Fruit fly (Drosophila melanogaster) whole organism, adult: ENCODE measurements around the gene CG1764.
A peak's percentile ranks its signal among the peaks of the same experiment; 100 is the strongest.

ENCODE experiments used
- CG11617 ChIP-seq: fragments of 200-800 bp; sonication (Bioruptor generic); optimal IDR thresholded peaks from 2 replicates; lab custom pipeline; 2017; ENCODE audit warnings: mild to moderate bottlenecking, missing biosample characterization, missing genetic modification reagents, missing genetic modification characterization
- CG12768 ChIP-seq: fragments of 200-800 bp; sonication (Bioruptor generic); optimal IDR thresholded peaks from 2 replicates; lab custom pipeline; 2017; ENCODE audit warnings: missing biosample characterization, missing genetic modification characterization, mild to moderate bottlenecking, moderate library complexity, missing genetic modification reagents
- CG14711 ChIP-seq: fragments of 200-800 bp; sonication (Bioruptor generic); optimal IDR thresholded peaks from 2 replicates; lab custom pipeline; 2018; ENCODE audit warnings: missing biosample characterization, mild to moderate bottlenecking, missing genetic modification characterization, moderate library complexity
- CG1620 ChIP-seq: fragments of 200-800 bp; sonication (Bioruptor generic); optimal IDR thresholded peaks from 2 replicates; lab custom pipeline; 2016; ENCODE audit warnings: missing biosample characterization, missing genetic modification characterization
- CG33017 ChIP-seq: fragments of 200-800 bp; sonication (Bioruptor generic); optimal IDR thresholded peaks from 2 replicates; lab custom pipeline; 2018; ENCODE audit warnings: missing biosample characterization, mild to moderate bottlenecking, missing genetic modification characterization, moderate library complexity
- CG5204 ChIP-seq: fragments of 200-800 bp; sonication (Bioruptor generic); optimal IDR thresholded peaks from 2 replicates; lab custom pipeline; 2016; ENCODE audit warnings: missing biosample characterization, missing genetic modification characterization
- CG7045 ChIP-seq: fragments of 200-800 bp; sonication (Bioruptor generic); optimal IDR thresholded peaks from 2 replicates; lab custom pipeline; 2017; ENCODE audit warnings: missing biosample characterization, mild to moderate bottlenecking, missing genetic modification characterization
- CG7101 ChIP-seq: fragments of 200-800 bp; sonication (Bioruptor generic); optimal IDR thresholded peaks from 2 replicates; lab custom pipeline; 2018; ENCODE audit warnings: missing biosample characterization, mild to moderate bottlenecking, missing genetic modification characterization, moderate library complexity
- Clk ChIP-seq: fragments of 200-800 bp; sonication (Bioruptor generic); optimal IDR thresholded peaks from 2 replicates; lab custom pipeline; 2017; ENCODE audit warnings: missing biosample characterization, missing genetic modification characterization
- Crg-1 ChIP-seq: fragments of 200-800 bp; sonication (Bioruptor generic); optimal IDR thresholded peaks from 2 replicates; lab custom pipeline; 2016; ENCODE audit warnings: missing biosample characterization, missing genetic modification characterization
- Hr96 ChIP-seq: fragments of 200-800 bp; sonication (Bioruptor generic); optimal IDR thresholded peaks from 2 replicates; lab custom pipeline; 2016; ENCODE audit warnings: missing biosample characterization, missing genetic modification characterization
- Mnt ChIP-seq: fragments of 200-800 bp; sonication (Bioruptor generic); optimal IDR thresholded peaks from 2 replicates; lab custom pipeline; 2016; ENCODE audit warnings: missing biosample characterization, mild to moderate bottlenecking, missing genetic modification characterization
- bab1 ChIP-seq: fragments of 200-800 bp; sonication (Bioruptor generic); optimal IDR thresholded peaks from 3 replicates; lab custom pipeline; 2019; ENCODE audit warnings: missing biosample characterization, mild to moderate bottlenecking, missing genetic modification characterization, moderate library complexity
- cic ChIP-seq: fragments of 200-800 bp; sonication (Bioruptor generic); optimal IDR thresholded peaks from 2 replicates; lab custom pipeline; 2017; ENCODE audit warnings: missing biosample characterization, mild to moderate bottlenecking, missing genetic modification characterization, moderate library complexity
- cnc ChIP-seq, 2 experiments: fragments of >200 bp; optimal IDR thresholded peaks; 2 replicates each; lab custom pipeline; 2017
- kay ChIP-seq: fragments of 200-800 bp; sonication (Bioruptor generic); peaks from one replicate; lab custom pipeline; 2016; ENCODE audit warnings: missing biosample characterization, missing genetic modification characterization, borderline replicate concordance
- ovo ChIP-seq: fragments of 200-800 bp; sonication (Bioruptor generic); optimal IDR thresholded peaks from 2 replicates; lab custom pipeline; 2016; ENCODE audit warnings: missing biosample characterization, missing genetic modification characterization
- pad ChIP-seq: fragments of 200-800 bp; sonication (Bioruptor generic); optimal IDR thresholded peaks from 3 replicates; lab custom pipeline; 2017; ENCODE audit warnings: missing biosample characterization, missing genetic modification characterization, mild to moderate bottlenecking, moderate library complexity, missing genetic modification reagents
- tj ChIP-seq: fragments of 200-800 bp; sonication (Bioruptor generic); optimal IDR thresholded peaks from 3 replicates; lab custom pipeline; 2017; ENCODE audit warnings: missing biosample characterization, mild to moderate bottlenecking, missing genetic modification characterization, moderate library complexity
- toe ChIP-seq: fragments of 200-800 bp; sonication (Bioruptor generic); optimal IDR thresholded peaks from 2 replicates; lab custom pipeline; 2016; ENCODE audit warnings: missing biosample characterization, missing genetic modification characterization

The CG1764 gene

dm6 chrX:13273417-13273816, 28.8 kb downstream of the CG1764 start:
- TF ChIP-seq Clk (GFP tag; lab: Kevin White, UChicago) (no peak), pad (GFP tag; lab: Kevin White, UChicago) (no peak), CG5204 (GFP tag; lab: Kevin White, UChicago) (no peak), CG11617 (GFP tag; lab: Kevin White, UChicago) (no peak)

- TF ChIP-seq Hr96 (GFP tag; lab: Kevin White, UChicago) (no peak), kay (GFP tag; lab: Kevin White, UChicago) (peak; percentile 32), CG14711 (tag; lab: Kevin White, UChicago) (no peak), Mnt (GFP tag; lab: Kevin White, UChicago) (no peak), pad (GFP tag; lab: Kevin White, UChicago) (peak; percentile 24), tj (GFP tag; lab: Kevin White, UChicago) (no peak), CG11617 (GFP tag; lab: Kevin White, UChicago) (no peak), CG33017 (tag; lab: Kevin White, UChicago) (no peak), ovo (GFP tag; lab: Kevin White, UChicago) (no peak)
Measured at dm6 chrX:13272676-13273233, 29.5 kb downstream of the CG1764 start.

- no peak for TF ChIP-seq CG5204 (GFP tag; lab: Kevin White, UChicago)
- TF ChIP-seq Crg-1 (GFP tag; lab: Kevin White, UChicago), result no peak
- TF ChIP-seq CG1620 (GFP tag; lab: Kevin White, UChicago), result no peak
- TF ChIP-seq CG12768 (GFP tag; lab: Kevin White, UChicago), result no peak
- peak; percentile 56 for TF ChIP-seq CG11617 (GFP tag; lab: Kevin White, UChicago)
- TF ChIP-seq Clk (GFP tag; lab: Kevin White, UChicago), result no peak
- TF ChIP-seq ovo (GFP tag; lab: Kevin White, UChicago), result no peak
- TF ChIP-seq CG14711 (tag; lab: Kevin White, UChicago), result no peak
- no peak for TF ChIP-seq cnc (optimal IDR thresholded peaks at IDR 0.05; lab: Kevin White, UChicago)
- peak; percentile 12 for TF ChIP-seq kay (GFP tag; lab: Kevin White, UChicago)
- no peak for TF ChIP-seq Mnt (GFP tag; lab: Kevin White, UChicago)
- TF ChIP-seq CG7045, result no peak
- no peak for TF ChIP-seq pad (GFP tag; lab: Kevin White, UChicago)
- no peak for TF ChIP-seq bab1 (GFP tag; lab: Kevin White, UChicago)
- TF ChIP-seq CG7101, result peak; percentile 64
- no peak for TF ChIP-seq Hr96 (GFP tag; lab: Kevin White, UChicago)
- no peak for TF ChIP-seq cic (GFP tag; lab: Kevin White, UChicago)
- peak; percentile 13 for TF ChIP-seq tj (GFP tag; lab: Kevin White, UChicago)
- peak; percentile 21 for TF ChIP-seq CG33017 (tag; lab: Kevin White, UChicago)
Measured at dm6 chrX:13258757-13259067, 43.5 kb downstream of the CG1764 start, which contains the start of gene comt. TSS of gene comt (plus strand) at chrX:13259021.

- TF ChIP-seq CG7045 (no peak), kay (GFP tag; lab: Kevin White, UChicago) (peak; percentile 24)
Measured at dm6 chrX:13258048-13258756, 44.0 kb downstream of the CG1764 start, which contains the start of the genes mew and CG15742. TSS of gene mew (minus strand) at chrX:13258490. TSS of gene CG15742 (minus strand) at chrX:13258495.

- peak; percentile 42 for TF ChIP-seq Mnt (GFP tag; lab: Kevin White, UChicago)
- no peak for TF ChIP-seq CG12768 (GFP tag; lab: Kevin White, UChicago)
- no peak for TF ChIP-seq Clk (GFP tag; lab: Kevin White, UChicago)
- TF ChIP-seq CG7101, result peak; percentile 3
- TF ChIP-seq bab1 (GFP tag; lab: Kevin White, UChicago), result peak; percentile 12
- TF ChIP-seq pad (GFP tag; lab: Kevin White, UChicago), result peak; percentile 16
- no peak for TF ChIP-seq CG14711 (tag; lab: Kevin White, UChicago)
- peak; percentile 49 for TF ChIP-seq tj (GFP tag; lab: Kevin White, UChicago)
Measured at dm6 chrX:13256967-13257366, 45.2 kb downstream of the CG1764 start.

- peak; percentile 72 for TF ChIP-seq Mnt (GFP tag; lab: Kevin White, UChicago)
- TF ChIP-seq bab1 (GFP tag; lab: Kevin White, UChicago), result no peak
- TF ChIP-seq CG5204 (GFP tag; lab: Kevin White, UChicago), result no peak
- TF ChIP-seq cic (GFP tag; lab: Kevin White, UChicago), result peak; percentile 83
- TF ChIP-seq CG1620 (GFP tag; lab: Kevin White, UChicago), result no peak
- no peak for TF ChIP-seq kay (GFP tag; lab: Kevin White, UChicago)
- TF ChIP-seq CG7101, result peak; percentile 79
- TF ChIP-seq Clk (GFP tag; lab: Kevin White, UChicago), result no peak
- TF ChIP-seq Crg-1 (GFP tag; lab: Kevin White, UChicago), result no peak
- TF ChIP-seq pad (GFP tag; lab: Kevin White, UChicago), result peak; percentile 47
- no peak for TF ChIP-seq Hr96 (GFP tag; lab: Kevin White, UChicago)
- TF ChIP-seq CG11617 (GFP tag; lab: Kevin White, UChicago), result peak; percentile 69
- peak; percentile 41 for TF ChIP-seq CG7045
- no peak for TF ChIP-seq toe
- TF ChIP-seq CG14711 (tag; lab: Kevin White, UChicago), result peak; percentile 55
- peak; percentile 90 for TF ChIP-seq tj (GFP tag; lab: Kevin White, UChicago)
- TF ChIP-seq cnc (optimal IDR thresholded peaks at IDR 0.05; lab: Kevin White, UChicago), result no peak
- TF ChIP-seq ovo (GFP tag; lab: Kevin White, UChicago), result peak; percentile 64
- peak; percentile 70 for TF ChIP-seq CG33017 (tag; lab: Kevin White, UChicago)
- peak; percentile 75 for TF ChIP-seq CG12768 (GFP tag; lab: Kevin White, UChicago)
Measured at dm6 chrX:13254442-13254841, 47.8 kb downstream of the CG1764 start.
